Fruit fly (Drosophila melanogaster): ENCODE measurements around the gene CG14636.

DNA sequence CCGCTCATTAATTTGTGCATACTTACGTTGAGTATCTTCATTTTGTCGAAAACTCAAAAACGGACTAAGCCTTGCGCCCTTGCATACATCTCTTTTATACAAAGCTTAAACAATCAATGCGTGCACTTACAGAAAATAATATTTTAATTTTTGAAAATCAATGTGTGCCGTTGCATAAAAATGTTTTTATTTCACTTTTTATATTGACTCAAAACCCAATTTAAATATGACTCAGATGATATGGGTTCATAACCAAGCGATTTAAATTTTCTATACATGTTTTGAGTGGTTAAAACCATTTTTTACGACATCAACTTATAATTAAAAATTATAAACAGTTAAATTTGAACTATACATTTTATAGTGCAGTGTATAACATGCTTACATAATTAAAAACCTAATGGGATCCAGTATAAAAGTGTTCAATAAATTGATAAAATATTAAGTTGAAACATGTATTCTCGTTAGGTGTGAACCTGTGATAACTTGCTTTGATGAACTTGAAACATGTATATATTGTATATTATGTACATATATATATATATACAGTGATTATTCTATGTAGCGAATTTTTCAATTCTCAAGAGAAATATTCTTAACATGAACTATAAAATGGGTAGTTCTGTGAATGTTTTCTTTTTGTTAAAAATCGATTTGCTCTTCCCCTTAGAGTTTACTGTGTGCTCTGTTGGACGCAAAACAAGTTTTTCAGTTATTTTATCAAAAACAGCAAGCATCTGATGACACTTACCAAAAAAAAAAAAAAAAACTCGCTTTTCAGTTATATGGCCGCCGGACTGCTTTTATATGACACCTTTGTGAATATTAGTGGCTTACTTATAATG is 28.2 kb upstream of the CG14636 start, which contains the start of gene CG34305:
- TF ChIP-seq CG6163 (GFP tag; IDR thresholded peaks at IDR 0.05) (no peak), Sox15 (GFP tag; optimal IDR thresholded peaks at IDR 0.05) (no peak), fd59A (GFP tag; optimal IDR thresholded peaks at IDR 0.05) (no peak), salr (GFP tag; optimal IDR thresholded peaks at IDR 0.05) (no peak), esn (GFP tag; optimal IDR thresholded peaks at IDR 0.05) (peak; percentile 65), CG32006 (GFP tag; optimal IDR thresholded peaks at IDR 0.05) (no peak), dac (GFP tag; optimal IDR thresholded peaks at IDR 0.05) (no peak), CG8119 (GFP tag; IDR thresholded peaks at IDR 0.05) (no peak), Eip78C (GFP tag) (peak; percentile 84), Lpt (GFP tag; optimal IDR thresholded peaks at IDR 0.05) (no peak), Gug (GFP tag; IDR thresholded peaks at IDR 0.05) (no peak), dsx (GFP tag; optimal IDR thresholded peaks at IDR 0.05; ENCODE audit: poor library complexity, severe bottlenecking) (no peak), CG16779 (tag; optimal IDR thresholded peaks at IDR 0.05) (no peak)
